Fruit fly (Drosophila melanogaster) whole organism, embryonic: ENCODE data around the gene lin-52.

Experiments used
- Bdp1 ChIP-seq: fragments of 200-800 bp; sonication (Bioruptor generic); optimal IDR thresholded peaks from 3 replicates; lab custom pipeline; 2016; ENCODE audit warnings: missing biosample characterization, missing genetic modification characterization
- CG11093 ChIP-seq: fragments of 200-800 bp; sonication (Bioruptor generic); IDR thresholded peaks from 3 replicates; pipeline ENCODE4 v1.3.6; 2022; ENCODE audit warnings: missing biosample characterization, missing genetic modification characterization
- CG13624 ChIP-seq: fragments of 200-800 bp; sonication (Bioruptor generic); optimal IDR thresholded peaks from 2 replicates; lab custom pipeline; 2016; ENCODE audit warnings: missing biosample characterization, missing genetic modification characterization
- CG13775 ChIP-seq: fragments of 200-800 bp; sonication (Bioruptor generic); optimal IDR thresholded peaks from 3 replicates; lab custom pipeline; 2017; ENCODE audit warnings: missing biosample characterization, mild to moderate bottlenecking, missing genetic modification characterization
- CG14050 ChIP-seq: fragments of 200-800 bp; sonication (Bioruptor generic); IDR thresholded peaks from 3 replicates; pipeline ENCODE4 v1.3.6; 2022; ENCODE audit warnings: missing biosample characterization, missing genetic modification characterization
- CG1603 ChIP-seq: fragments of 200-800 bp; sonication (Bioruptor generic); optimal IDR thresholded peaks from 2 replicates; lab custom pipeline; 2019; ENCODE audit warnings: missing biosample characterization, mild to moderate bottlenecking, missing genetic modification characterization, moderate library complexity
- CG17385 ChIP-seq: fragments of 200-800 bp; sonication (Bioruptor generic); optimal IDR thresholded peaks from 3 replicates; lab custom pipeline; 2018; ENCODE audit warnings: missing biosample characterization, mild to moderate bottlenecking, missing genetic modification characterization
- CG17912 ChIP-seq: fragments of 200-800 bp; sonication (Bioruptor generic); optimal IDR thresholded peaks from 2 replicates; lab custom pipeline; 2018; ENCODE audit warnings: missing biosample characterization, mild to moderate bottlenecking, missing genetic modification characterization
- CG2875 ChIP-seq: fragments of 200-800 bp; sonication (Bioruptor generic); optimal IDR thresholded peaks from 2 replicates; lab custom pipeline; 2017; ENCODE audit warnings: missing biosample characterization, mild to moderate bottlenecking, missing genetic modification characterization, missing genetic modification reagents
- CG31441 ChIP-seq: fragments of 200-800 bp; sonication (Bioruptor generic); IDR thresholded peaks from 2 replicates; pipeline ENCODE4 v1.3.6; 2022; ENCODE audit warnings: missing biosample characterization, missing genetic modification characterization
- CG3726 ChIP-seq: fragments of 200-800 bp; sonication (Bioruptor generic); IDR thresholded peaks from 3 replicates; pipeline ENCODE4, ENCODE4 v1.3.6; 2022; ENCODE audit warnings: missing biosample characterization, missing genetic modification characterization
- CG9876 ChIP-seq: fragments of 200-800 bp; sonication (Bioruptor generic); optimal IDR thresholded peaks from 2 replicates; lab custom pipeline; 2016; ENCODE audit warnings: missing biosample characterization, missing genetic modification characterization
- CrebB ChIP-seq: fragments of 200-800 bp; sonication (Bioruptor generic); optimal IDR thresholded peaks from 3 replicates; lab custom pipeline; 2018; ENCODE audit warnings: missing biosample characterization, mild to moderate bottlenecking, missing genetic modification characterization
- Ets65A ChIP-seq: fragments of 200-800 bp; sonication (Bioruptor generic); peaks from one replicate; lab custom pipeline; 2016; ENCODE audit warnings: missing biosample characterization, missing genetic modification characterization
- Fer3 ChIP-seq: fragments of 200-800 bp; sonication (Bioruptor generic); optimal IDR thresholded peaks from 2 replicates; lab custom pipeline; 2018; ENCODE audit warnings: missing biosample characterization, mild to moderate bottlenecking, missing genetic modification characterization, moderate library complexity
- GATAe ChIP-seq: fragments of 200-800 bp; sonication (Bioruptor generic); conservative IDR thresholded peaks from 2 replicates; pipeline ENCODE4 v1.3.6; 2022; ENCODE audit warnings: missing biosample characterization, missing genetic modification characterization
- HmgZ ChIP-seq: fragments of 200-800 bp; sonication (Bioruptor generic); optimal IDR thresholded peaks from 2 replicates; lab custom pipeline; 2018; ENCODE audit warnings: missing biosample characterization, mild to moderate bottlenecking, missing genetic modification characterization
- MESR4 ChIP-seq: fragments of 200-800 bp; sonication (Bioruptor generic); optimal IDR thresholded peaks from 2 replicates; lab custom pipeline; 2018; ENCODE audit warnings: missing biosample characterization, mild to moderate bottlenecking, missing genetic modification characterization, moderate library complexity
- MTF-1 ChIP-seq: fragments of 200-800 bp; sonication (Bioruptor generic); optimal IDR thresholded peaks from 2 replicates; lab custom pipeline; 2018; ENCODE audit warnings: missing biosample characterization, mild to moderate bottlenecking, missing genetic modification characterization, borderline replicate concordance
- Mes4 ChIP-seq: fragments of 200-800 bp; sonication (Bioruptor generic); optimal IDR thresholded peaks from 2 replicates; lab custom pipeline; 2016; ENCODE audit warnings: missing biosample characterization, missing genetic modification characterization
- Myb ChIP-seq: fragments of 200-800 bp; sonication (Bioruptor generic); optimal IDR thresholded peaks from 2 replicates; lab custom pipeline; 2016; ENCODE audit warnings: missing biosample characterization, missing genetic modification characterization
- NC2α ChIP-seq: fragments of 200-800 bp; sonication (Bioruptor generic); optimal IDR thresholded peaks from 2 replicates; lab custom pipeline; 2016; ENCODE audit warnings: missing biosample characterization, missing genetic modification characterization
- Nf-YB ChIP-seq: fragments of 200-800 bp; sonication (Bioruptor generic); optimal IDR thresholded peaks from 3 replicates; lab custom pipeline; 2019; ENCODE audit warnings: missing biosample characterization, mild to moderate bottlenecking, missing genetic modification characterization, moderate library complexity
- cad ChIP-seq: fragments of >200 bp; optimal IDR thresholded peaks from 2 replicates; lab custom pipeline; 2017; ENCODE audit warnings: missing biosample characterization, missing genetic modification characterization
- caup ChIP-seq: fragments of 200-800 bp; sonication (Bioruptor generic); optimal IDR thresholded peaks from 3 replicates; lab custom pipeline; 2017; ENCODE audit warnings: missing biosample characterization, mild to moderate bottlenecking, missing genetic modification characterization, moderate library complexity; ENCODE audit not compliant: severe bottlenecking
- dati ChIP-seq: fragments of 200-800 bp; sonication (Bioruptor generic); IDR thresholded peaks from 2 replicates; pipeline ENCODE4 v1.3.6; 2022; ENCODE audit warnings: missing biosample characterization, missing genetic modification characterization
- en ChIP-seq: fragments of 200-800 bp; sonication (Bioruptor generic); optimal IDR thresholded peaks from 2 replicates; lab custom pipeline; 2016; ENCODE audit warnings: missing biosample characterization, missing genetic modification characterization
- ewg ChIP-seq: fragments of 200-800 bp; sonication (Bioruptor generic); optimal IDR thresholded peaks from 3 replicates; lab custom pipeline; 2017; ENCODE audit warnings: mild to moderate bottlenecking, missing biosample characterization, missing genetic modification reagents, missing genetic modification characterization
- fru ChIP-seq: fragments of >200 bp; optimal IDR thresholded peaks from 2 replicates; lab custom pipeline; 2017
- fu2 ChIP-seq: fragments of 200-800 bp; sonication (Bioruptor generic); optimal IDR thresholded peaks from 2 replicates; lab custom pipeline; 2016; ENCODE audit warnings: missing biosample characterization, missing genetic modification characterization
- h ChIP-seq: fragments of >200 bp; optimal IDR thresholded peaks from 2 replicates; lab custom pipeline; 2017
- ken ChIP-seq: fragments of 200-800 bp; sonication (Bioruptor generic); IDR thresholded peaks from 3 replicates; pipeline ENCODE4 v1.3.6; 2022; ENCODE audit warnings: missing biosample characterization, missing genetic modification characterization
- kni ChIP-seq: fragments of 200-800 bp; sonication (Bioruptor generic); optimal IDR thresholded peaks from 3 replicates; lab custom pipeline; 2017; ENCODE audit warnings: mild to moderate bottlenecking, missing biosample characterization, missing genetic modification reagents, missing genetic modification characterization
- lab ChIP-seq: fragments of 200-800 bp; sonication (Bioruptor generic); optimal IDR thresholded peaks from 3 replicates; lab custom pipeline; 2017; ENCODE audit warnings: missing biosample characterization, missing genetic modification characterization, mild to moderate bottlenecking, moderate library complexity, missing genetic modification reagents
- lilli ChIP-seq: fragments of 200-800 bp; sonication (Bioruptor generic); optimal IDR thresholded peaks from 3 replicates; lab custom pipeline; 2016; ENCODE audit warnings: missing biosample characterization, missing genetic modification characterization
- org-1 ChIP-seq: fragments of 200-800 bp; sonication (Bioruptor generic); optimal IDR thresholded peaks from 2 replicates; lab custom pipeline; 2017; ENCODE audit warnings: missing biosample characterization, missing genetic modification characterization
- rib ChIP-seq: fragments of 200-800 bp; sonication (Bioruptor generic); IDR thresholded peaks from 2 replicates; pipeline ENCODE4 v1.3.6; 2022; ENCODE audit warnings: missing biosample characterization, missing genetic modification characterization
- salm ChIP-seq: fragments of 200-800 bp; sonication (Bioruptor generic); optimal IDR thresholded peaks from 2 replicates; lab custom pipeline; 2018; ENCODE audit warnings: missing biosample characterization, mild to moderate bottlenecking, missing genetic modification characterization
- usp ChIP-seq: fragments of >200 bp; optimal IDR thresholded peaks from 2 replicates; lab custom pipeline; 2017; ENCODE audit warnings: missing biosample characterization, missing genetic modification characterization

The lin-52 gene

dm6 chrX:5746864-5747861, 7.6 kb downstream of the lin-52 start, which contains the start of the genes IntS6 and Rtel1 (continued):
- TF ChIP-seq GATAe (GFP tag; lab: Robert Waterston, UW), result peak; percentile 53; the same call in 1 of the 2 replicates
- TF ChIP-seq CG13624 (GFP tag; lab: Kevin White, UChicago), result peak; percentile 89
- peak; percentile 84 for TF ChIP-seq CrebB
- TF ChIP-seq fru (lab: Kevin White, UChicago), result no peak
- peak; percentile 81 for TF ChIP-seq CG14050 (GFP tag; lab: Robert Waterston, UW)
- peak; percentile 66 for TF ChIP-seq Nf-YB
- TF ChIP-seq h, result no peak
- peak; percentile 81 for TF ChIP-seq Myb
- TF ChIP-seq MTF-1 (GFP tag; lab: Kevin White, UChicago), result peak; percentile 83
- peak; percentile 86 for TF ChIP-seq CG13775 (GFP tag; lab: Kevin White, UChicago)
- peak; percentile 69 for TF ChIP-seq salm (tag; lab: Kevin White, UChicago)
- TF ChIP-seq lab (GFP tag; lab: Kevin White, UChicago), result peak; percentile 89
- TF ChIP-seq CG3726 (GFP tag; lab: Robert Waterston, UW), result peak; percentile 85
- TF ChIP-seq cad (GFP tag; lab: Kevin White, UChicago), result no peak
- TF ChIP-seq Mes4, result peak; percentile 84
- TF ChIP-seq fu2 (GFP tag; lab: Kevin White, UChicago), result peak; percentile 90
- peak; percentile 87 for TF ChIP-seq CG31441
- TF ChIP-seq CG17912, result peak; percentile 81
- TF ChIP-seq lilli (GFP tag; lab: Kevin White, UChicago), result peak; percentile 96
- peak; percentile 84 for TF ChIP-seq rib
- peak; percentile 71 for TF ChIP-seq org-1 (GFP tag; lab: Kevin White, UChicago)
- peak; percentile 40 for TF ChIP-seq MESR4 (GFP tag; lab: Kevin White, UChicago)
- TF ChIP-seq Bdp1 (GFP tag; lab: Kevin White, UChicago), result peak; percentile 75
- peak; percentile 70 for TF ChIP-seq ewg
- peak; percentile 92 for TF ChIP-seq HmgZ
- no peak for TF ChIP-seq usp (GFP tag; lab: Kevin White, UChicago)
- TF ChIP-seq CG9876 (GFP tag; lab: Kevin White, UChicago), result peak; percentile 82
- peak; percentile 91 for TF ChIP-seq CG1603 (tag; lab: Kevin White, UChicago)
- peak; percentile 91 for TF ChIP-seq Fer3 (tag; lab: Kevin White, UChicago)
- peak; percentile 76 for TF ChIP-seq kni
- TF ChIP-seq caup (GFP tag; lab: Kevin White, UChicago), result peak; percentile 88
- TF ChIP-seq dati (GFP tag; lab: Robert Waterston, UW), result peak; percentile 77
- peak; percentile 67 for TF ChIP-seq CG2875 (GFP tag; lab: Kevin White, UChicago)
- TF ChIP-seq CG11093, result peak; percentile 89
- TF ChIP-seq NC2α, result peak; percentile 65
- peak; percentile 74 for TF ChIP-seq en (GFP tag; lab: Kevin White, UChicago)
- peak; percentile 95 for TF ChIP-seq CG17385 (GFP tag; lab: Kevin White, UChicago)
- TF ChIP-seq ken (GFP tag; lab: Robert Waterston, UW), result peak; percentile 88
- peak; percentile 97 for TF ChIP-seq Ets65A (GFP tag; lab: Kevin White, UChicago)
